Worm (Caenorhabditis elegans): ENCODE data around the gene vha-4.

The vha-4 gene

ce11 chrII:7860221-7860928 lies 18.7 kb downstream of the vha-4 start, which contains the start of gene lin-5:
lin-5 (plus strand) TSS chrII:7860574.
- 0 out of 2 replicates have a peak, but pooled peaks have one; percentile 33 for TF ChIP-seq nfyb-1 (GFP tag; IDR thresholded peaks at IDR 0.05)
- TF ChIP-seq lin-35 (GFP tag; optimal IDR thresholded peaks at IDR 0.05): peak in 2 of 3 experiments; percentile 19 to 74
- TF ChIP-seq tbp1 (GFP tag; optimal IDR thresholded peaks at IDR 0.05): peak; percentile 35
- TF ChIP-seq snpc-1.3 (tag; optimal IDR thresholded peaks at IDR 0.05; ENCODE audit: insufficient read depth): peak; percentile 62
- TF ChIP-seq hmg-1.2 (GFP tag; IDR thresholded peaks at IDR 0.05): peak; percentile 67
- TF ChIP-seq nhr-27 (tag; optimal IDR thresholded peaks at IDR 0.05): no peak
- no peak for TF ChIP-seq hlh-26 (GFP tag; conservative IDR thresholded peaks at IDR 0.05)
- TF ChIP-seq F33H1.4 (GFP tag; IDR thresholded peaks at IDR 0.05): peak; percentile 91
- peak; percentile 73; the same call in 1 of the 2 replicates for TF ChIP-seq Y53G8AR.9 (GFP tag; conservative IDR thresholded peaks at IDR 0.05)
- TF ChIP-seq Y53F4B.3 (GFP tag; IDR thresholded peaks at IDR 0.05): no peak
- TF ChIP-seq ztf-3 (GFP tag; optimal IDR thresholded peaks at IDR 0.05): no peak
- TF ChIP-seq T07F8.4 (tag; optimal IDR thresholded peaks at IDR 0.05): no peak
- no peak for TF ChIP-seq ceh-79 (tag; optimal IDR thresholded peaks at IDR 0.05)
- TF ChIP-seq madf-10 (tag; optimal IDR thresholded peaks at IDR 0.05): no peak
- TF ChIP-seq cebp-2 (GFP tag; IDR thresholded peaks at IDR 0.05): no peak
- TF ChIP-seq somi-1 (GFP tag; optimal IDR thresholded peaks at IDR 0.05): no peak
- TF ChIP-seq nhr-90 (tag; optimal IDR thresholded peaks at IDR 0.05): no peak
- TF ChIP-seq ekl-4 (GFP tag; IDR thresholded peaks at IDR 0.05): peak; percentile 70
- no peak for TF ChIP-seq K11D2.4 (GFP tag; IDR thresholded peaks at IDR 0.05)
- TF ChIP-seq chd-7 (tag; optimal IDR thresholded peaks at IDR 0.05): no peak
- peak; percentile 8 for TF ChIP-seq hrde-1 (tag; optimal IDR thresholded peaks at IDR 0.05; ENCODE audit: borderline replicate concordance)
- no peak for TF ChIP-seq F22D6.2 (tag; optimal IDR thresholded peaks at IDR 0.05)
- no peak for TF ChIP-seq athp-1 (tag; optimal IDR thresholded peaks at IDR 0.05)
- TF ChIP-seq attf-5 (GFP tag; optimal IDR thresholded peaks at IDR 0.05): peak; percentile 55
- TF ChIP-seq B0035.1 (tag; optimal IDR thresholded peaks at IDR 0.05): no peak
- peak; percentile 41; the same call in 1 of the 2 replicates for TF ChIP-seq B0019.2 (GFP tag; conservative IDR thresholded peaks at IDR 0.05)
- no peak for TF ChIP-seq lin-26 (GFP tag; IDR thresholded peaks at IDR 0.05)
- TF ChIP-seq mcd-1 (GFP tag; IDR thresholded peaks at IDR 0.05): peak; percentile 36; the same call in 1 of the 2 replicates
- no peak for TF ChIP-seq bed-1 (GFP tag; IDR thresholded peaks at IDR 0.05)
- no peak for TF ChIP-seq K12H6.12 (tag; optimal IDR thresholded peaks at IDR 0.05)
- TF ChIP-seq rpc-1 (optimal IDR thresholded peaks at IDR 0.05): no peak
- TF ChIP-seq rpc-1 (tag; optimal IDR thresholded peaks at IDR 0.05): no peak
- no peak for TF ChIP-seq C17E4.6 (GFP tag; IDR thresholded peaks at IDR 0.05)
- TF ChIP-seq mxl-1 (tag; optimal IDR thresholded peaks at IDR 0.05): no peak
- TF ChIP-seq repo-1 (tag; optimal IDR thresholded peaks at IDR 0.05): no peak
- TF ChIP-seq xnd-1 (tag; optimal IDR thresholded peaks at IDR 0.05): peak; percentile 95
- TF ChIP-seq ztf-22 (GFP tag; optimal IDR thresholded peaks at IDR 0.05): no peak
- no peak for TF ChIP-seq snpc-1.1 (tag; optimal IDR thresholded peaks at IDR 0.05; ENCODE audit: insufficient read depth)
- TF ChIP-seq nhr-179 (tag; optimal IDR thresholded peaks at IDR 0.05): no peak
- no peak for TF ChIP-seq nhr-80 (tag; optimal IDR thresholded peaks at IDR 0.05)
- no peak for TF ChIP-seq zfh-2 (GFP tag; conservative IDR thresholded peaks at IDR 0.05)
- no peak for TF ChIP-seq him-1 (tag; optimal IDR thresholded peaks at IDR 0.05)
- peak; percentile 82 for TF ChIP-seq snpc-3.4 (tag; optimal IDR thresholded peaks at IDR 0.05)
- TF ChIP-seq F57C9.4 (tag; optimal IDR thresholded peaks at IDR 0.05): no peak
- TF ChIP-seq C06A6.2 (GFP tag; conservative IDR thresholded peaks at IDR 0.05): no peak
- no peak for TF ChIP-seq nfya-1 (tag; optimal IDR thresholded peaks at IDR 0.05; ENCODE audit: borderline replicate concordance, insufficient read depth)
- no peak for TF ChIP-seq Y56A3A.18 (GFP tag; IDR thresholded peaks at IDR 0.05)
- peak; percentile 69; the same call in 1 of the 2 replicates for TF ChIP-seq Y95B8A.8 (GFP tag; IDR thresholded peaks at IDR 0.05)
